Fruit fly (Drosophila melanogaster): ENCODE measurements around the gene Ddx1.

Ddx1 gene

dm6 chr3L:22276614-22277013 lies 13.4 kb downstream of the Ddx1 start (continued):
- TF ChIP-seq CkIIα-i1 (GFP tag; IDR thresholded peaks at IDR 0.05): no peak
- no peak for TF ChIP-seq CG34376 (GFP tag; optimal IDR thresholded peaks at IDR 0.05)
- peak; percentile 44; the same call in 1 of the 2 replicates for TF ChIP-seq CG14441 (GFP tag; IDR thresholded peaks at IDR 0.05)
- TF ChIP-seq Eip74EF (GFP tag; optimal IDR thresholded peaks at IDR 0.05): no peak
- no peak for TF ChIP-seq eve (GFP tag; optimal IDR thresholded peaks at IDR 0.05)
- no peak for TF ChIP-seq CG12391 (tag; optimal IDR thresholded peaks at IDR 0.05)
- no peak for TF ChIP-seq Hr3 (GFP tag; optimal IDR thresholded peaks at IDR 0.05)
- TF ChIP-seq CG7271 (tag; optimal IDR thresholded peaks at IDR 0.05): no peak
- no peak for TF ChIP-seq CG7745 (tag; optimal IDR thresholded peaks at IDR 0.05)
- TF ChIP-seq insv (GFP tag; optimal IDR thresholded peaks at IDR 0.05): no peak
- TF ChIP-seq lbe (GFP tag; optimal IDR thresholded peaks at IDR 0.05): no peak
- no peak for TF ChIP-seq h (optimal IDR thresholded peaks at IDR 0.05)
- no peak for TF ChIP-seq Vsx1 (GFP tag; optimal IDR thresholded peaks at IDR 0.05)
- TF ChIP-seq Hr51 (GFP tag; optimal IDR thresholded peaks at IDR 0.05): peak in 1 of 2 experiments; percentile 64
- no peak for TF ChIP-seq CG16813 (GFP tag; IDR thresholded peaks at IDR 0.05; ENCODE audit: partially characterized antibody)
- TF ChIP-seq hth (optimal IDR thresholded peaks at IDR 0.05): no peak
- no peak for TF ChIP-seq gfzf (GFP tag; optimal IDR thresholded peaks at IDR 0.05)
- TF ChIP-seq CG31365 (tag; optimal IDR thresholded peaks at IDR 0.05): no peak
- TF ChIP-seq ham (GFP tag; IDR thresholded peaks at IDR 0.05): no peak
- TF ChIP-seq CG8388 (GFP tag; optimal IDR thresholded peaks at IDR 0.05): no peak
- peak; percentile 25; the same call in 2 of the 3 replicates for TF ChIP-seq Optix (GFP tag; IDR thresholded peaks at IDR 0.05)
- TF ChIP-seq pfk (GFP tag; optimal IDR thresholded peaks at IDR 0.05): no peak
- no peak for TF ChIP-seq Mad (GFP tag; optimal IDR thresholded peaks at IDR 0.05)
- no peak for TF ChIP-seq CG6813 (GFP tag; optimal IDR thresholded peaks at IDR 0.05)
- TF ChIP-seq CG12155 (GFP tag; optimal IDR thresholded peaks at IDR 0.05): no peak
- no peak for TF ChIP-seq CG15479 (GFP tag; optimal IDR thresholded peaks at IDR 0.05)
- TF ChIP-seq NFAT (GFP tag; IDR thresholded peaks at IDR 0.05): no peak; the same call in 1 of the 2 replicates
- TF ChIP-seq dpn (GFP tag; optimal IDR thresholded peaks at IDR 0.05): peak in 1 of 2 experiments; percentile 25
- TF ChIP-seq CG9932 (GFP tag; IDR thresholded peaks at IDR 0.05): peak; percentile 65
- TF ChIP-seq CG6683 (GFP tag; optimal IDR thresholded peaks at IDR 0.05): no peak
- TF ChIP-seq CG13894 (tag; optimal IDR thresholded peaks at IDR 0.05): no peak
- TF ChIP-seq Fer3 (tag; optimal IDR thresholded peaks at IDR 0.05): peak; percentile 12
- TF ChIP-seq p53 (GFP tag; optimal IDR thresholded peaks at IDR 0.05): no peak
- TF ChIP-seq ATbp (GFP tag; optimal IDR thresholded peaks at IDR 0.05): no peak
- TF ChIP-seq lab (GFP tag; optimal IDR thresholded peaks at IDR 0.05): no peak
- TF ChIP-seq CG6654 (GFP tag; optimal IDR thresholded peaks at IDR 0.05): no peak
- no peak for TF ChIP-seq CG1647 (GFP tag; optimal IDR thresholded peaks at IDR 0.05)
- TF ChIP-seq C15 (GFP tag; IDR thresholded peaks at IDR 0.05): no peak
- no peak for TF ChIP-seq TFAM (GFP tag; optimal IDR thresholded peaks at IDR 0.05)
- TF ChIP-seq sd (tag; optimal IDR thresholded peaks at IDR 0.05): peak; percentile 89
- TF ChIP-seq CG15073 (GFP tag; optimal IDR thresholded peaks at IDR 0.05): no peak
- no peak for TF ChIP-seq CG4404 (GFP tag; IDR thresholded peaks at IDR 0.05)
- no peak for TF ChIP-seq Hey (tag; optimal IDR thresholded peaks at IDR 0.05)
- TF ChIP-seq CTCF (GFP tag; optimal IDR thresholded peaks at IDR 0.05): no peak
- TF ChIP-seq ato (GFP tag; IDR thresholded peaks at IDR 0.05; ENCODE audit: partially characterized antibody): no peak
- no peak for TF ChIP-seq crp (GFP tag; optimal IDR thresholded peaks at IDR 0.05)
- 0 out of 2 replicates have a peak, but pooled peaks have one; percentile 30 for TF ChIP-seq Taf1 (GFP tag; IDR thresholded peaks at IDR 0.05)
- peak; percentile 33 for TF ChIP-seq CG10147 (GFP tag; optimal IDR thresholded peaks at IDR 0.05)
- TF ChIP-seq nau (GFP tag; optimal IDR thresholded peaks at IDR 0.05): no peak
- no peak for TF ChIP-seq scrt (GFP tag; optimal IDR thresholded peaks at IDR 0.05)
- peak; percentile 48 for TF ChIP-seq CG12071 (GFP tag; optimal IDR thresholded peaks at IDR 0.05)
